Worm (Caenorhabditis elegans): ENCODE data around the gene B0218.5.

DNA sequence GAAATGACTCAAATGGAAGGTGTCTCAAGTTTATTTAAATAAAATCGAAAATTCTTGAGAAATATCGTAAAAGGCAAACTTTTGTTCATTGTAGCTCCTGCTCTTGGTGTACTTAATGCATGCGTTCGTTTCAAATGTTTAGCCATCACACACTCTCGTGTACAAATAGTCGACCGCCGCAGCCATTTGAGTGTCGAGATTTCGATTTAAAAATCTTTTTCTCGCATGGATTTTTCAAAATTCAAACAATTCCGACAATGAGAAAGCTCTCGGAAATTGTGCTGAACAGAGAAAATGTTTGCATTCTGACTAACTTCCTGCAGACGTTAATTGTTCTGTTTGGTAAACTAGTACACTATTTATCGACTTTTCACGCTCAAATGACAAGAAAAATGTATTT, 42.2 kb upstream of the B0218.5 start:
- TF ChIP-seq nhr-12 (tag; optimal IDR thresholded peaks at IDR 0.05) (no peak), lin-13 (tag; optimal IDR thresholded peaks at IDR 0.05) (no peak), unc-39 (tag; optimal IDR thresholded peaks at IDR 0.05) (no peak), pha-4 (tag; optimal IDR thresholded peaks at IDR 0.05) (no peak), mep-1 (tag; optimal IDR thresholded peaks at IDR 0.05) (no peak)
